Worm (Caenorhabditis elegans): ENCODE data around the gene srh-201.

srh-201 gene

DNA sequence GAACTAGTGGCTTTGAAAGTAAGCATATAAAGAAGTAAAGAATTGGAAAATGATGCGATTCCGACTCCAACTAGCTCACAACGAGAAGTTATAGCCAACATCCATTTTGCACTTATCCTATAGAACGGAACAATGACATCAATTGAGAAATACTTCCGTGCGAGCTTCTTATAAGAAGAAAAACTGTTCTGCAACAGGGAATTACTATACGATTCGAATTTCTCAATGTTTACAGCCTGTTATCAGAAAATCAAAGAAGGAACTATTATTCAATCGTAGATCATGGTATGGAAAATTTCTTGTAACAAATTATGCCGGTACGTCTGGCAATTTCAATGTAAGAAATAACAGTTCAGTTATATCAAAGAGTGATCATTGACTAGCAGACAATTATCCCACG lies 27.9 kb downstream of the srh-201 start, which contains the start of gene str-85:
Gene str-85 (minus strand): TSS at position 101 of the 400 bp plus-strand sequence.
- TF ChIP-seq sdz-12 (GFP tag; optimal IDR thresholded peaks at IDR 0.05) (no peak), vab-7 (GFP tag; IDR thresholded peaks at IDR 0.05) (no peak), ZK546.5 (tag; optimal IDR thresholded peaks at IDR 0.05) (no peak), lin-38 (GFP tag; IDR thresholded peaks at IDR 0.05) (no peak)

DNA sequence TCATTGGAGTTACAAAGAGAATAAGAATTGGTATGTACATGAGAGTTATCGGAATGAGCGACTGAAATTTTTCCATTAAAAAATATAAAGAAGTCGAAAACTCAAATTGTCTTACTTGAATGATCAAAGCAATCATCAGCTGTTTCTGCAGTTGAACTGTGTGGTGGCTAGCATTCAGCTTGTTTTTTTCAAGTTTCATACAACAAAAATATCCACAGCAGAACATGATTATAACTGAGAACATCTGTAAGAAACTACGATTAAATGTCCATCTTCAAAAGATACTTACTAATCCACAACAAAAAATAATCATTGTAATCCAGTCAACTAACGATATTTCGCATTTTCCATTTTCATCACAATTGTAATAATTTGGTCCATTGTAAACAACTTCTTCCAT lies 28.9 kb downstream of the srh-201 start:
- TF ChIP-seq hif-1 (tag; optimal IDR thresholded peaks at IDR 0.05) (no peak), unc-62 (GFP tag; optimal IDR thresholded peaks at IDR 0.05 in 1 of 2) (peak in 1 of 2 experiments; percentile 3), unc-62 (tag; optimal IDR thresholded peaks at IDR 0.05) (no peak)

DNA sequence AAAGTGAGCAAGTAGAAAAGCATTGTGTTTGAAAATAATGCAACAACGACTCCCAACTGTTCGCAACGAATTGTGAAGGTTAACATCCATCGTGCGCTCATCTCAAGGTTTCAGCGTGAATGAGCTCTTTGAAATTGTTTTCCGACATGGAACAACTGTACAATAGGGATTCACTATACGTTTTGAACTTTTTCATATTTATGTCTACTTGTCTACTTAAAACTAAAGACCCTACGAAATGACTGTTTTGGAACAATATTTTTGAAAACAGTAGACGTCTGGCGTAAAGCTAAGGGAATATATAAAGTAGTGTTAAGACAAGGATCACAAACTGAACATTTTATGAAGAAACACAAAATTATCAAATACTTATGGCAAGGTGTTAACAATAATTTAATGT lies 30.1 kb downstream of the srh-201 start, which contains the start of gene str-86:
Gene str-86 (minus strand): TSS at position 101 of the 400 bp plus-strand sequence.
- TF ChIP-seq lin-1 (GFP tag; IDR thresholded peaks at IDR 0.05) (no peak), nhr-102 (tag; optimal IDR thresholded peaks at IDR 0.05) (no peak), lir-3 (tag; optimal IDR thresholded peaks at IDR 0.05) (no peak), aha-1 (tag) (no peak), nhr-28 (tag; optimal IDR thresholded peaks at IDR 0.05) (no peak), dmd-8 (GFP tag; IDR thresholded peaks at IDR 0.05) (no peak), fos-1 (tag; optimal IDR thresholded peaks at IDR 0.05) (no peak), R02D3.7 (tag; optimal IDR thresholded peaks at IDR 0.05) (no peak), mxl-2 (GFP tag; conservative IDR thresholded peaks at IDR 0.05) (no peak), mdt-29 (GFP tag; IDR thresholded peaks at IDR 0.05) (no peak), cey-2 (tag; optimal IDR thresholded peaks at IDR 0.05; ENCODE audit: borderline replicate concordance, insufficient read depth) (no peak), hlh-30 (tag; optimal IDR thresholded peaks at IDR 0.05; ENCODE audit: insufficient read depth) (no peak), nhr-48 (tag; optimal IDR thresholded peaks at IDR 0.05) (no peak), nhr-25 (tag; optimal IDR thresholded peaks at IDR 0.05; ENCODE audit: borderline replicate concordance, insufficient read depth) (no peak), daf-19 (GFP tag; conservative IDR thresholded peaks at IDR 0.05) (no peak), hmg-1.1 (GFP tag; IDR thresholded peaks at IDR 0.05) (no peak), ceh-32 (tag; optimal IDR thresholded peaks at IDR 0.05; ENCODE audit: poor library complexity) (no peak)

- TF ChIP-seq ces-1 (GFP tag; optimal IDR thresholded peaks at IDR 0.05) (no peak), zip-11 (GFP tag; IDR thresholded peaks at IDR 0.05) (no peak), daf-19 (GFP tag; conservative IDR thresholded peaks at IDR 0.05) (no peak), nhr-10 (tag; optimal IDR thresholded peaks at IDR 0.05) (no peak), aly-2 (tag; optimal IDR thresholded peaks at IDR 0.05) (no peak), madf-9 (GFP tag; conservative IDR thresholded peaks at IDR 0.05) (no peak), lir-3 (tag; optimal IDR thresholded peaks at IDR 0.05) (no peak), spr-3 (GFP tag; optimal IDR thresholded peaks at IDR 0.05) (no peak), tag-97 (GFP tag; IDR thresholded peaks at IDR 0.05) (no peak), hmg-1.1 (GFP tag; IDR thresholded peaks at IDR 0.05) (no peak), mep-1 (tag; optimal IDR thresholded peaks at IDR 0.05) (no peak)
These were observed 32.8 kb downstream of the srh-201 start, which contains the start of gene str-84 for ce11 chrV:8980845-8981244. str-84 (minus strand) TSS chrV:8980945.

ce11 chrV:8977895-8978294 lies 35.8 kb downstream of the srh-201 start:
- no peak for TF ChIP-seq madf-5 (GFP tag; IDR thresholded peaks at IDR 0.05)
- TF ChIP-seq T26A8.4 (GFP tag; IDR thresholded peaks at IDR 0.05) = no peak
- TF ChIP-seq rbr-2 (tag; optimal IDR thresholded peaks at IDR 0.05) = no peak
- no peak for TF ChIP-seq Y48G9A.11 (GFP tag; IDR thresholded peaks at IDR 0.05)
- TF ChIP-seq nhr-10 (tag; optimal IDR thresholded peaks at IDR 0.05) = no peak
- TF ChIP-seq R02D3.7 (tag; optimal IDR thresholded peaks at IDR 0.05) = no peak
- no peak for TF ChIP-seq tra-1 (GFP tag; IDR thresholded peaks at IDR 0.05)
- no peak for TF ChIP-seq daf-12 (tag; optimal IDR thresholded peaks at IDR 0.05)
- TF ChIP-seq hif-1 (tag; optimal IDR thresholded peaks at IDR 0.05) = no peak
- TF ChIP-seq nhr-11 (tag; optimal IDR thresholded peaks at IDR 0.05) = no peak
- no peak for TF ChIP-seq nhr-41 (GFP tag; IDR thresholded peaks at IDR 0.05)
- no peak for TF ChIP-seq spr-1 (tag; optimal IDR thresholded peaks at IDR 0.05)
- no peak for TF ChIP-seq dve-1 (tag; optimal IDR thresholded peaks at IDR 0.05; ENCODE audit: insufficient read depth)
- TF ChIP-seq nhr-77 (tag; optimal IDR thresholded peaks at IDR 0.05) = no peak
- TF ChIP-seq tag-97 (GFP tag; IDR thresholded peaks at IDR 0.05) = no peak
- TF ChIP-seq dmd-8 (GFP tag; IDR thresholded peaks at IDR 0.05) = no peak
- no peak for TF ChIP-seq daf-16 (GFP tag; optimal IDR thresholded peaks at IDR 0.05)
- TF ChIP-seq daf-16 (tag; optimal IDR thresholded peaks at IDR 0.05) = peak; percentile 66

All from whole organism, L4 larva.